Worm (Caenorhabditis elegans) whole organism, L2 larva: ENCODE results near the gene crls-1.

Experiments used
- C34F6.9 ChIP-seq: fragments of 150-350 bp; optimal IDR thresholded peaks from 2 replicates; lab custom pipeline; 2014; ENCODE audit warnings: missing biosample characterization, missing genetic modification characterization
- F13H6.1 ChIP-seq: sonication (generic microtip); optimal IDR thresholded peaks from 2 replicates; lab custom pipeline; 2016; ENCODE audit warnings: missing genetic modification characterization, missing compliant biosample characterization
- R02D3.7 ChIP-seq: fragments of 150-350 bp; optimal IDR thresholded peaks from 2 replicates; lab custom pipeline; 2014; ENCODE audit warnings: missing biosample characterization, missing genetic modification characterization
- aly-2 ChIP-seq: fragments of 150-350 bp; optimal IDR thresholded peaks from 2 replicates; lab custom pipeline; 2014; ENCODE audit warnings: missing biosample characterization, missing genetic modification characterization
- ama-1 ChIP-seq: fragments of 150-350 bp; optimal IDR thresholded peaks from 2 replicates; lab custom pipeline; 2018; ENCODE audit warnings: inconsistent platforms
- blmp-1 ChIP-seq: sonication (generic microtip); optimal IDR thresholded peaks from 2 replicates; lab custom pipeline; 2017; ENCODE audit warnings: missing genetic modification characterization, mild to moderate bottlenecking, missing compliant biosample characterization, antibody characterized with exemption, moderate library complexity; ENCODE audit not compliant: insufficient read depth
- ceh-16 ChIP-seq: fragments of 150-350 bp; optimal IDR thresholded peaks from 2 replicates; lab custom pipeline; 2014; ENCODE audit warnings: missing biosample characterization, missing genetic modification characterization
- ceh-82 ChIP-seq: fragments of 150-350 bp; optimal IDR thresholded peaks from 2 replicates; lab custom pipeline; 2014; ENCODE audit warnings: missing biosample characterization, missing genetic modification characterization
- crh-2 ChIP-seq: sonication (generic microtip); optimal IDR thresholded peaks from 2 replicates; lab custom pipeline; 2017; ENCODE audit warnings: missing biosample characterization, missing genetic modification characterization
- dmd-4 ChIP-seq: sonication (generic microtip); optimal IDR thresholded peaks from 2 replicates; lab custom pipeline; 2017; ENCODE audit warnings: missing biosample characterization, missing genetic modification characterization
- elt-3 ChIP-seq: sonication (generic microtip); optimal IDR thresholded peaks from 2 replicates; lab custom pipeline; 2017; ENCODE audit warnings: missing biosample characterization, missing genetic modification characterization
- fos-1 ChIP-seq: fragments of 150-350 bp; optimal IDR thresholded peaks from 2 replicates; lab custom pipeline; 2014; ENCODE audit warnings: missing biosample characterization, missing genetic modification characterization
- gmeb-1 ChIP-seq: fragments of 150-350 bp; optimal IDR thresholded peaks from 2 replicates; lab custom pipeline; 2014; ENCODE audit warnings: missing biosample characterization, missing genetic modification characterization
- lin-13 ChIP-seq: fragments of 150-350 bp; optimal IDR thresholded peaks from 2 replicates; lab custom pipeline; 2014; ENCODE audit warnings: missing biosample characterization, missing genetic modification reagents, missing genetic modification characterization
- lsy-2 ChIP-seq, 2 experiments: fragments of 150-350 bp in 1 of 2; sonication (generic microtip) in 1 of 2; optimal IDR thresholded peaks; 2 replicates each; lab custom pipeline; 2014 to 2017; ENCODE audit warnings: missing biosample characterization in 2 of 2, missing genetic modification characterization in 2 of 2
- mab-5 ChIP-seq: fragments of 150-350 bp; optimal IDR thresholded peaks from 2 replicates; lab custom pipeline; 2014; ENCODE audit warnings: missing biosample characterization, missing genetic modification characterization
- mbf-1 ChIP-seq: sonication (generic microtip); optimal IDR thresholded peaks from 2 replicates; lab custom pipeline; 2017; ENCODE audit warnings: missing biosample characterization, missing genetic modification characterization
- mdl-1 ChIP-seq, 2 experiments: fragments of 150-350 bp in 1 of 2; sonication (generic microtip) in 1 of 2; optimal IDR thresholded peaks; 2 replicates each; lab custom pipeline; 2017; ENCODE audit warnings: missing biosample characterization in 2 of 2, missing genetic modification characterization in 2 of 2
- nhr-10 ChIP-seq: sonication (generic microtip); optimal IDR thresholded peaks from 2 replicates; lab custom pipeline; 2017; ENCODE audit warnings: missing biosample characterization, missing genetic modification characterization
- nhr-11 ChIP-seq: fragments of 150-350 bp; optimal IDR thresholded peaks from 2 replicates; lab custom pipeline; 2014; ENCODE audit warnings: missing biosample characterization, missing genetic modification characterization
- nhr-129 ChIP-seq: fragments of 150-350 bp; optimal IDR thresholded peaks from 2 replicates; lab custom pipeline; 2014; ENCODE audit warnings: missing biosample characterization, missing genetic modification characterization
- nhr-21 ChIP-seq: fragments of 150-350 bp; optimal IDR thresholded peaks from 2 replicates; lab custom pipeline; 2014; ENCODE audit warnings: missing biosample characterization, missing genetic modification characterization
- nhr-25 ChIP-seq: fragments of 150-350 bp; sonication (generic microtip); optimal IDR thresholded peaks from 3 replicates; lab custom pipeline; 2014; ENCODE audit warnings: missing biosample characterization, missing genetic modification characterization
- nhr-6 ChIP-seq: fragments of 150-350 bp; optimal IDR thresholded peaks from 2 replicates; lab custom pipeline; 2014; ENCODE audit warnings: missing biosample characterization, missing genetic modification characterization
- nhr-77 ChIP-seq: fragments of 150-350 bp; optimal IDR thresholded peaks from 2 replicates; lab custom pipeline; 2014; ENCODE audit warnings: missing biosample characterization, missing genetic modification characterization
- peb-1 ChIP-seq: fragments of 150-350 bp; optimal IDR thresholded peaks from 2 replicates; lab custom pipeline; 2014; ENCODE audit warnings: missing biosample characterization, missing genetic modification characterization
- sma-9 ChIP-seq, 2 experiments: fragments of 150-350 bp in 1 of 2; sonication (generic microtip) in 1 of 2; optimal IDR thresholded peaks; 2 replicates each; lab custom pipeline; 2014 to 2016; ENCODE audit warnings: missing genetic modification characterization in 2 of 2, mild to moderate bottlenecking in 1 of 2, missing biosample characterization in 1 of 2, missing compliant biosample characterization in 1 of 2, missing genetic modification reagents in 1 of 2, moderate library complexity in 1 of 2
- snpc-4 ChIP-seq: fragments of 150-350 bp; optimal IDR thresholded peaks from 2 replicates; lab custom pipeline; 2014; ENCODE audit warnings: missing biosample characterization, missing genetic modification characterization
- unc-39 ChIP-seq: fragments of 150-350 bp; optimal IDR thresholded peaks from 2 replicates; lab custom pipeline; 2014; ENCODE audit warnings: missing biosample characterization, missing genetic modification characterization
- zag-1 ChIP-seq: fragments of 150-350 bp; optimal IDR thresholded peaks from 2 replicates; lab custom pipeline; 2014; ENCODE audit warnings: missing biosample characterization, missing genetic modification characterization
- ztf-1 ChIP-seq: fragments of 200-800 bp; sonication (Bioruptor generic); conservative IDR thresholded peaks from 2 replicates; pipeline ENCODE4 v1.3.6; 2022; ENCODE audit warnings: missing genetic modification characterization, missing compliant biosample characterization
- ztf-11 ChIP-seq: sonication (generic microtip); optimal IDR thresholded peaks from 2 replicates; lab custom pipeline; 2017; ENCODE audit warnings: missing biosample characterization, missing genetic modification characterization
- ztf-4 ChIP-seq: fragments of 150-350 bp; optimal IDR thresholded peaks from 2 replicates; lab custom pipeline; 2014; ENCODE audit warnings: missing biosample characterization, missing genetic modification characterization

The crls-1 gene

DNA sequence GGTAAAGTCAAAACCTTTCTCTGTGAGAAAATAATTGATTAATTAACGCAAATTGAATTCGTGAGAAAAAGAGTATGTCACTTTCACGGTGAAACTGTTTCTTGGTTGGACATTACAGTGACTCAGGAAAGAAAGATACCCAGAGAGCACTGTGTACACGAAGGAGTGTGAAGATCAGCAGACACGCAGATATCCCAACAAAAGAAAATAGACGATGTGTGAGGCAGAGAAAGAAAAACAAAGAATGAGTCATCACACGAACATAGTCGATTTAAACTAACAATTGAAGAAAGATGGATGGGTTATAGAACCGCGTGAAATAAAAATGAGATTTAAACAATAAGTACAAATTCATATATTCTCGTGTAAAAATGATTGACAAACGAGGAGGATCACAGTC, 1.7 kb downstream of the crls-1 start:
- no peak for TF ChIP-seq peb-1 (tag; lab: Kevin White, UChicago)
- peak; percentile 93 for TF ChIP-seq fos-1 (tag; lab: Kevin White, UChicago)
- peak; percentile 41 for TF ChIP-seq C34F6.9 (tag; lab: Kevin White, UChicago)
- peak; percentile 22 for TF ChIP-seq nhr-25 (tag; lab: Kevin White, UChicago)
- peak; percentile 59 for TF ChIP-seq nhr-129 (tag; lab: Kevin White, UChicago)
- no peak for TF ChIP-seq ama-1 (lab: Kevin White, UChicago)
- TF ChIP-seq lsy-2 (tag; optimal IDR thresholded peaks at IDR 0.05; lab: Kevin White, UChicago) = peak in 1 of 2 experiments; percentile 31

ce11 chrIII:907311-907710, 2.4 kb downstream of the crls-1 start, which contains the start of gene F23H11.4:
TSS of gene F23H11.4 (minus strand) at chrIII:907539.
- TF ChIP-seq nhr-11 (tag; lab: Kevin White, UChicago) = no peak
- TF ChIP-seq sma-9 (GFP tag; optimal IDR thresholded peaks at IDR 0.05; lab: Kevin White, UChicago) = no peak
- TF ChIP-seq sma-9 (tag; optimal IDR thresholded peaks at IDR 0.05; lab: Kevin White, UChicago) = no peak
- no peak for TF ChIP-seq ztf-1
- TF ChIP-seq aly-2 (tag; lab: Kevin White, UChicago) = no peak
- TF ChIP-seq ztf-4 (tag; lab: Kevin White, UChicago) = no peak
- no peak for TF ChIP-seq fos-1 (tag; lab: Kevin White, UChicago)
- no peak for TF ChIP-seq mbf-1
- TF ChIP-seq crh-2 (tag; lab: Kevin White, UChicago) = no peak
- TF ChIP-seq, all 48 proteins: peak for 0

DNA sequence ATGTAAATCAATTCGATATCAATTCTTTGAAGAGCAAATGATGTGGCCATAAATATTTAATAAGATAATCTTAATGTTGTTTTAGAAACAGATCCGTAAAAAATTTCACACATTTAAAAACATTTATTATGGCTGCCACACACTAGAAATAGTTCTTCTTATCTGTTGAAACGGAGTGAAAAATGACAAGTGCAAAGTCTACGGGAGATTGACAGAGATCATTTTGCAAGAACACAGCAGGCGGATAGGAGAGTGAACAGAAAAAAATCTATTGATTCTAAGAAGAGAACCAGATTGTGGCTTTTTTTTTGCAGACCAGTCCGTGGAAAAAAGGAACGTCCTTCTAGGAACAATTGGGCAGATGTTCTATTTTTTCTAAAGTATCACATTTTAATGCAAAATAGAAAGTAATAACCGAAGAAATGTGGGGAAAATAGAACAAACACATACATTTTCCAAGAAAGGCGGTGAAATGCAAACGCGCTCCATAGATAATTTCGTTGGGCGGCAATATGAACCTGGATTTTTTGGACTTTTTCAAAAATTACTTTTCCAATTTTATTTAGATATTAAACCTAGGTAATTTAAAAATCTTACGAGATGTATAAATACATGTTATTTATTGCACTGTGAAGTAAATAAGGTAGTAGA, 8.0 kb downstream of the crls-1 start:
- no peak for TF ChIP-seq elt-3 (tag; lab: Kevin White, UChicago)
- TF ChIP-seq ama-1 (lab: Kevin White, UChicago) = no peak
- TF ChIP-seq blmp-1 (tag; lab: Kevin White, UChicago) = no peak
- TF ChIP-seq F13H6.1 = no peak
- TF ChIP-seq ztf-4 (tag; lab: Kevin White, UChicago) = no peak
- peak; percentile 34 for TF ChIP-seq lin-13 (GFP tag; lab: Kevin White, UChicago)
- TF ChIP-seq gmeb-1 (tag; lab: Kevin White, UChicago) = peak; percentile 54
- TF ChIP-seq sma-9 (GFP tag; optimal IDR thresholded peaks at IDR 0.05; lab: Kevin White, UChicago) = no peak
- no peak for TF ChIP-seq sma-9 (tag; optimal IDR thresholded peaks at IDR 0.05; lab: Kevin White, UChicago)
- TF ChIP-seq C34F6.9 (tag; lab: Kevin White, UChicago) = peak; percentile 35
- TF ChIP-seq unc-39 (tag; lab: Kevin White, UChicago) = no peak
- no peak for TF ChIP-seq nhr-25 (tag; lab: Kevin White, UChicago)
- TF ChIP-seq mdl-1 (tag; optimal IDR thresholded peaks at IDR 0.05; lab: Kevin White, UChicago) = no peak
- TF ChIP-seq lsy-2 (tag; optimal IDR thresholded peaks at IDR 0.05; lab: Kevin White, UChicago) = peak in 1 of 2 experiments; percentile 44

DNA sequence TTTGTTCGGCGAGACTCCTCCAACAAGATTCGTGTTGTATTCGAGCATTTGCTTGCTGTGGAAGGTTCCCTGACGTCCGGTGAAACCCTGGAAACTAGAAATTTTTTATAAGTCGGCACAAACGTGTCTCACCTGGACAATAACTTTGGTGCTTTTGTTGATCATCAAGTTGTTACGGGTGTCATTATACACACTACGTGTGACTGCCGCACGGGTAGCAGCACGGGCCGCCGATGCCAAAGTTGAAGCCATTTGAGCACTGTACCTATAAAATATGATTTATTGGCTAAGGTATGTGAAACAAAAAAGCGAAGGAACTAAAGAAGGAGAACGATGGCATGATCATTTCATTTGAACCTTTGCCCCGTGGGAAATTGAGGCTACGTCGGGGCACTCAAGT, 8.6 kb downstream of the crls-1 start, which contains the start of gene sucl-2:
sucl-2 (minus strand) TSS at position 265 of the 400 bp plus-strand sequence.
- TF ChIP-seq zag-1 (tag; lab: Kevin White, UChicago) (no peak), snpc-4 (no peak), nhr-10 (tag; lab: Kevin White, UChicago) (no peak), nhr-11 (tag; lab: Kevin White, UChicago) (no peak), elt-3 (tag; lab: Kevin White, UChicago) (no peak), nhr-77 (tag; lab: Kevin White, UChicago) (no peak), fos-1 (tag; lab: Kevin White, UChicago) (no peak)

DNA sequence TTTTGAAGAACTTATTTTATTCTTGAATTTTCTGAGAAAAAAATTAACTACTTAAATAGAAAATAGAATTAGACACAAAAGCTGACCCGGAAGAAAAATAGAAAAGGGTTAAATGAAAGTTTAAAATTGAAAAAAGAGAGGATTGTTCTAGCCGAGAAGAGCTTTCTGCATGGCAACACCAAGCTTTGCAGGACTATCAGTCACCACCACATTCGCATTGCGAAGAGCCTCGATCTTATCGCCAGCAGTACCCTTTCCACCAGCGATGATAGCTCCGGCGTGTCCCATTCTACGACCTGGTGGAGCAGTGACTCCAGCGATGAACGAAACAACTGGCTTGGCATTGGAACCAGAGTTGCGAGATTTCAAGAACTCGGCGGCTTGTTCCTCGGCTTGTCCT, 9.6 kb downstream of the crls-1 start:
- TF ChIP-seq nhr-77 (tag; lab: Kevin White, UChicago) (no peak), ceh-82 (tag; lab: Kevin White, UChicago) (no peak), ztf-11 (tag; lab: Kevin White, UChicago) (no peak), nhr-21 (tag; lab: Kevin White, UChicago) (no peak), elt-3 (tag; lab: Kevin White, UChicago) (no peak), F13H6.1 (no peak), R02D3.7 (tag; lab: Kevin White, UChicago) (no peak), dmd-4 (tag; lab: Kevin White, UChicago) (no peak), lin-13 (GFP tag; lab: Kevin White, UChicago) (no peak), nhr-6 (tag; lab: Kevin White, UChicago) (no peak), ceh-16 (tag; lab: Kevin White, UChicago) (no peak), mdl-1 (tag; optimal IDR thresholded peaks at IDR 0.05; lab: Kevin White, UChicago) (no peak), mab-5 (tag; lab: Kevin White, UChicago) (no peak)
